Worm (Caenorhabditis elegans) whole organism, L2 larva: ENCODE measurements around the gene math-20.
"Not testable (repeated sequence)": the region's sequence is repeated elsewhere in the genome, so short reads cannot be mapped to it uniquely, and the experiment has no call there.

Experiments used
- ama-1 ChIP-seq: fragments of 150-350 bp; optimal IDR thresholded peaks from 2 replicates; lab custom pipeline; 2018; ENCODE audit warnings: inconsistent platforms
- elt-3 ChIP-seq: sonication (generic microtip); optimal IDR thresholded peaks from 2 replicates; lab custom pipeline; 2017; ENCODE audit warnings: missing biosample characterization, missing genetic modification characterization
- lsy-2 ChIP-seq, 2 experiments: fragments of 150-350 bp in 1 of 2; sonication (generic microtip) in 1 of 2; optimal IDR thresholded peaks; 2 replicates each; lab custom pipeline; 2014 to 2017; ENCODE audit warnings: missing biosample characterization in 2 of 2, missing genetic modification characterization in 2 of 2
- nhr-10 ChIP-seq: sonication (generic microtip); optimal IDR thresholded peaks from 2 replicates; lab custom pipeline; 2017; ENCODE audit warnings: missing biosample characterization, missing genetic modification characterization
- nhr-21 ChIP-seq: fragments of 150-350 bp; optimal IDR thresholded peaks from 2 replicates; lab custom pipeline; 2014; ENCODE audit warnings: missing biosample characterization, missing genetic modification characterization
- nhr-25 ChIP-seq: fragments of 150-350 bp; sonication (generic microtip); optimal IDR thresholded peaks from 3 replicates; lab custom pipeline; 2014; ENCODE audit warnings: missing biosample characterization, missing genetic modification characterization
- unc-62 ChIP-seq: fragments of 150-350 bp; optimal IDR thresholded peaks from 2 replicates; lab custom pipeline; 2014; ENCODE audit warnings: missing biosample characterization, missing genetic modification reagents, missing genetic modification characterization
- ztf-11 ChIP-seq: sonication (generic microtip); optimal IDR thresholded peaks from 2 replicates; lab custom pipeline; 2017; ENCODE audit warnings: missing biosample characterization, missing genetic modification characterization

DNA sequence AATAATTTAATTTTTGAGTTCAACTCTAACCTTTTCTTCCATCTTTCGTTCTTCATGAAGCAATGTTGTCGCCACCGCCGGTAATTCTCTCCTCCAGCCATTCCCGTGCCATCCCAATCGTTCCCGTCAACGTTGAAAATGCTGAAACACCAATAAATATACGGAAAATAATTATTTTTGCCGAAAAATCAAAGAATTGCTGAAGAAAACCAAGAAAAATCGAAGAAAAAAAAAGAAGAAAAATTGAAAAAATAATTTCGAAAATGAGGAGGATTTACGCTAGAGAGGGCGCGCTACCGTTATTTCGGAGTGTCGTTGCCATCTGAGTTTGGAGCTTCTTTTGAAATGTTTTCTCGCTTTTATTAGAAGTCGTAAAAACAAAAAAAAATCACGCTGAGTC lies 27.2 kb downstream of the math-20 start, which contains the start of gene cya-2:
- not testable (repeated sequence) for TF ChIP-seq elt-3; lsy-2 (tag; optimal IDR thresholded peaks at IDR 0.05; lab: Kevin White, UChicago); nhr-25; nhr-21 (tag; lab: Kevin White, UChicago); nhr-10; ztf-11 (tag; lab: Kevin White, UChicago); unc-62 (GFP tag; lab: Kevin White, UChicago); ama-1 (lab: Kevin White, UChicago)
